Fruit fly (Drosophila melanogaster) whole organism, embryonic: ENCODE results near the gene Bgb.

Experiments used
- Abd-B ChIP-seq: fragments of 200-800 bp; sonication (Bioruptor generic); optimal IDR thresholded peaks from 2 replicates; lab custom pipeline; 2018; ENCODE audit warnings: missing biosample characterization, mild to moderate bottlenecking, missing genetic modification characterization, moderate library complexity
- BtbVII ChIP-seq: fragments of 200-800 bp; sonication (Bioruptor generic); optimal IDR thresholded peaks from 3 replicates; lab custom pipeline; 2017; ENCODE audit warnings: missing biosample characterization, mild to moderate bottlenecking, missing genetic modification characterization
- CG10267 ChIP-seq: fragments of 200-800 bp; sonication (Bioruptor generic); optimal IDR thresholded peaks from 2 replicates; lab custom pipeline; 2018; ENCODE audit warnings: missing biosample characterization, mild to moderate bottlenecking, missing genetic modification characterization, moderate library complexity
- CG10366 ChIP-seq: fragments of 200-800 bp; sonication (Bioruptor generic); IDR thresholded peaks from 2 replicates; pipeline ENCODE4 v1.3.6; 2022; ENCODE audit warnings: missing biosample characterization, missing genetic modification characterization
- CG10462 ChIP-seq: fragments of 200-800 bp; sonication (Bioruptor generic); optimal IDR thresholded peaks from 2 replicates; lab custom pipeline; 2016; ENCODE audit warnings: missing biosample characterization, missing genetic modification characterization
- CG10543 ChIP-seq: fragments of 200-800 bp; sonication (Bioruptor generic); optimal IDR thresholded peaks from 3 replicates; lab custom pipeline; 2017; ENCODE audit warnings: missing biosample characterization, mild to moderate bottlenecking, missing genetic modification characterization, moderate library complexity
- CG11093 ChIP-seq: fragments of 200-800 bp; sonication (Bioruptor generic); IDR thresholded peaks from 3 replicates; pipeline ENCODE4 v1.3.6; 2022; ENCODE audit warnings: missing biosample characterization, missing genetic modification characterization
- CG11247 ChIP-seq: fragments of 200-800 bp; sonication (Bioruptor generic); IDR thresholded peaks from 2 replicates; pipeline ENCODE4 v1.3.6; 2022; ENCODE audit warnings: missing biosample characterization, missing genetic modification characterization
- CG11696 ChIP-seq: fragments of 200-800 bp; sonication (Bioruptor generic); IDR thresholded peaks from 2 replicates; pipeline ENCODE4 v1.3.6; 2022; ENCODE audit warnings: missing biosample characterization, missing genetic modification characterization
- CG13123 ChIP-seq: fragments of 200-800 bp; sonication (Bioruptor generic); optimal IDR thresholded peaks from 2 replicates; lab custom pipeline; 2016; ENCODE audit warnings: missing biosample characterization, missing genetic modification characterization
- CG13894 ChIP-seq: fragments of 200-800 bp; sonication (Bioruptor generic); optimal IDR thresholded peaks from 3 replicates; lab custom pipeline; 2018; ENCODE audit warnings: missing biosample characterization, mild to moderate bottlenecking, missing genetic modification characterization, moderate library complexity
- CG14710 ChIP-seq: fragments of 200-800 bp; sonication (Bioruptor generic); optimal IDR thresholded peaks from 3 replicates; lab custom pipeline; 2019; ENCODE audit warnings: missing biosample characterization, mild to moderate bottlenecking, missing genetic modification characterization, moderate library complexity
- CG1529 ChIP-seq: fragments of 200-800 bp; sonication (Bioruptor generic); optimal IDR thresholded peaks from 3 replicates; lab custom pipeline; 2018; ENCODE audit warnings: missing biosample characterization, missing genetic modification characterization
- CG16779 ChIP-seq: fragments of 200-800 bp; sonication (Bioruptor generic); IDR thresholded peaks from 2 replicates; pipeline ENCODE4 v1.3.6; 2022; ENCODE audit warnings: missing biosample characterization, missing genetic modification characterization
- CG17359 ChIP-seq: fragments of 200-800 bp; sonication (Bioruptor generic); optimal IDR thresholded peaks from 3 replicates; lab custom pipeline; 2018; ENCODE audit warnings: missing biosample characterization, mild to moderate bottlenecking, missing genetic modification characterization, moderate library complexity
- CG18011 ChIP-seq: fragments of 200-800 bp; sonication (Bioruptor generic); optimal IDR thresholded peaks from 2 replicates; lab custom pipeline; 2017; ENCODE audit warnings: missing biosample characterization, missing genetic modification characterization, mild to moderate bottlenecking, moderate library complexity, missing genotype
- CG30431 ChIP-seq: fragments of 200-800 bp; sonication (Bioruptor generic); optimal IDR thresholded peaks from 2 replicates; lab custom pipeline; 2017; ENCODE audit warnings: missing biosample characterization, missing genetic modification characterization
- CG31365 ChIP-seq: fragments of 200-800 bp; sonication (Bioruptor generic); optimal IDR thresholded peaks from 2 replicates; lab custom pipeline; 2018; ENCODE audit warnings: missing biosample characterization, mild to moderate bottlenecking, missing genetic modification characterization
- CG3281 ChIP-seq: fragments of 200-800 bp; sonication (Bioruptor generic); optimal IDR thresholded peaks from 3 replicates; lab custom pipeline; 2017; ENCODE audit warnings: missing biosample characterization, mild to moderate bottlenecking, missing genetic modification characterization
- CG4820 ChIP-seq: fragments of 200-800 bp; sonication (Bioruptor generic); optimal IDR thresholded peaks from 3 replicates; lab custom pipeline; 2016; ENCODE audit warnings: missing biosample characterization, missing genetic modification characterization
- CG6254 ChIP-seq: fragments of 200-800 bp; sonication (Bioruptor generic); optimal IDR thresholded peaks from 3 replicates; lab custom pipeline; 2017; ENCODE audit warnings: mild to moderate bottlenecking, missing biosample characterization, missing genetic modification reagents, missing genetic modification characterization
- CG8359 ChIP-seq: fragments of 200-800 bp; sonication (Bioruptor generic); optimal IDR thresholded peaks from 2 replicates; lab custom pipeline; 2017; ENCODE audit warnings: missing biosample characterization, mild to moderate bottlenecking, missing genetic modification characterization, borderline replicate concordance
- CG8388 ChIP-seq: fragments of 200-800 bp; sonication (Bioruptor generic); optimal IDR thresholded peaks from 2 replicates; lab custom pipeline; 2019; ENCODE audit warnings: missing biosample characterization, mild to moderate bottlenecking, missing genetic modification characterization, moderate library complexity
- CoRest ChIP-seq: fragments of 200-800 bp; sonication (Bioruptor generic); optimal IDR thresholded peaks from 3 replicates; lab custom pipeline; 2018; ENCODE audit warnings: missing biosample characterization, mild to moderate bottlenecking, missing genetic modification characterization, moderate library complexity
- CrebB ChIP-seq: fragments of 200-800 bp; sonication (Bioruptor generic); optimal IDR thresholded peaks from 3 replicates; lab custom pipeline; 2018; ENCODE audit warnings: missing biosample characterization, mild to moderate bottlenecking, missing genetic modification characterization
- Dp ChIP-seq: fragments of 200-800 bp; sonication (Bioruptor generic); optimal IDR thresholded peaks from 2 replicates; lab custom pipeline; 2018; ENCODE audit warnings: missing biosample characterization, mild to moderate bottlenecking, missing genetic modification characterization, moderate library complexity
- ERR ChIP-seq: fragments of 200-800 bp; sonication (Bioruptor generic); optimal IDR thresholded peaks from 2 replicates; lab custom pipeline; 2016; ENCODE audit warnings: missing biosample characterization, missing genetic modification characterization
- Ets65A ChIP-seq: fragments of 200-800 bp; sonication (Bioruptor generic); peaks from one replicate; lab custom pipeline; 2016; ENCODE audit warnings: missing biosample characterization, missing genetic modification characterization
- Gug ChIP-seq: fragments of 200-800 bp; sonication (Bioruptor generic); IDR thresholded peaks from 4 replicates; pipeline ENCODE4 v1.3.6; 2022; ENCODE audit warnings: missing biosample characterization, missing genetic modification characterization
- MBD-R2 ChIP-seq: fragments of 200-800 bp; sonication (Bioruptor generic); IDR thresholded peaks from 2 replicates; pipeline ENCODE4 v1.3.6; 2022; ENCODE audit warnings: missing biosample characterization, missing genetic modification characterization
- Med ChIP-seq: fragments of 200-800 bp; sonication (Bioruptor generic); peaks from one replicate; lab custom pipeline; 2016; ENCODE audit warnings: missing biosample characterization, missing genetic modification characterization, mild to moderate bottlenecking, inconsistent platforms, moderate library complexity
- Optix ChIP-seq: fragments of 200-800 bp; sonication (Bioruptor generic); IDR thresholded peaks from 3 replicates; pipeline ENCODE4 v1.3.6; 2022; ENCODE audit warnings: missing biosample characterization, missing genetic modification characterization
- Stat92E ChIP-seq, 3 experiments: fragments of >200 bp in 2 of 3; fragments of 200-800 bp in 1 of 3; sonication (Bioruptor generic) in 1 of 3; optimal IDR thresholded peaks; 2 replicates each; lab custom pipeline; 2017 to 2019; ENCODE audit warnings: missing biosample characterization in 3 of 3, missing genetic modification characterization in 3 of 3, mild to moderate bottlenecking in 1 of 3, moderate library complexity in 1 of 3
- ara ChIP-seq: fragments of 200-800 bp; sonication (Bioruptor generic); IDR thresholded peaks from 2 replicates; pipeline ENCODE4 v1.3.6; 2022; ENCODE audit warnings: missing biosample characterization, missing genetic modification characterization
- ato ChIP-seq: fragments of 200-800 bp; sonication (Bioruptor generic); IDR thresholded peaks from 2 replicates; pipeline ENCODE4 v1.3.6; 2022; ENCODE audit warnings: missing biosample characterization, missing genetic modification characterization; ENCODE audit not compliant: partially characterized antibody
- croc ChIP-seq: fragments of 200-800 bp; sonication (Bioruptor generic); conservative IDR thresholded peaks from 3 replicates; pipeline ENCODE4 v1.3.6; 2022; ENCODE audit warnings: missing biosample characterization, missing genetic modification characterization
- cwo ChIP-seq: fragments of 200-800 bp; sonication (Bioruptor generic); optimal IDR thresholded peaks from 3 replicates; lab custom pipeline; 2017; ENCODE audit warnings: missing biosample characterization, missing genetic modification characterization, mild to moderate bottlenecking, moderate library complexity, missing genetic modification reagents
- hbn ChIP-seq: fragments of 200-800 bp; sonication (Bioruptor generic); IDR thresholded peaks from 2 replicates; pipeline ENCODE4 v1.3.6; 2022; ENCODE audit warnings: missing biosample characterization, missing genetic modification characterization; ENCODE audit not compliant: partially characterized antibody
- luna ChIP-seq: fragments of 200-800 bp; sonication (Bioruptor generic); optimal IDR thresholded peaks from 2 replicates; lab custom pipeline; 2016; ENCODE audit warnings: missing biosample characterization, missing genetic modification characterization
- peb ChIP-seq: fragments of 200-800 bp; sonication (Bioruptor generic); IDR thresholded peaks from 2 replicates; pipeline ENCODE4 v1.3.6; 2022; ENCODE audit warnings: missing biosample characterization, missing genetic modification characterization
- sens ChIP-seq: fragments of 200-800 bp; sonication (Bioruptor generic); peaks from one replicate; lab custom pipeline; 2016; ENCODE audit warnings: missing biosample characterization, missing genetic modification characterization
- sens-2 ChIP-seq: fragments of 200-800 bp; sonication (Bioruptor generic); IDR thresholded peaks from 2 replicates; pipeline ENCODE4 v1.3.6; 2022; ENCODE audit warnings: missing biosample characterization, missing genetic modification characterization
- sim ChIP-seq: fragments of 200-800 bp; sonication (Bioruptor generic); IDR thresholded peaks from 2 replicates; pipeline ENCODE4 v1.3.6; 2022; ENCODE audit warnings: missing biosample characterization, missing genetic modification characterization
- ssp ChIP-seq: fragments of 200-800 bp; sonication (Bioruptor generic); IDR thresholded peaks from 2 replicates; pipeline ENCODE4 v1.3.6; 2022; ENCODE audit warnings: missing biosample characterization, missing genetic modification characterization
- tgo ChIP-seq: fragments of 200-800 bp; sonication (Bioruptor generic); IDR thresholded peaks from 3 replicates; pipeline ENCODE4 v1.3.6; 2022; ENCODE audit warnings: missing biosample characterization, missing genetic modification characterization
- trem ChIP-seq: fragments of 200-800 bp; optimal IDR thresholded peaks from 3 replicates; lab custom pipeline; 2019; ENCODE audit warnings: missing biosample characterization, mild to moderate bottlenecking, missing genetic modification characterization, moderate library complexity
- vvl ChIP-seq: fragments of 200-800 bp; sonication (Bioruptor generic); IDR thresholded peaks from 2 replicates; pipeline ENCODE4 v1.3.6; 2022; ENCODE audit warnings: missing biosample characterization, missing genetic modification characterization
- z ChIP-seq: fragments of 200-800 bp; sonication (Bioruptor generic); IDR thresholded peaks from 3 replicates; pipeline ENCODE4 v1.3.6; 2022; ENCODE audit warnings: missing biosample characterization, missing genetic modification characterization
- zen ChIP-seq: fragments of 200-800 bp; sonication (Bioruptor generic); optimal IDR thresholded peaks from 3 replicates; lab custom pipeline; 2018; ENCODE audit warnings: missing biosample characterization, mild to moderate bottlenecking, missing genetic modification characterization, moderate library complexity

The Bgb gene

dm6 chr3L:1667423-1667822, 27.9 kb downstream of the Bgb start:
- TF ChIP-seq Ets65A (GFP tag; lab: Kevin White, UChicago) (peak; percentile 46), Med (GFP tag; lab: Kevin White, UChicago) (peak; percentile 43), CG11093 (no peak)
- TF ChIP-seq, all 482 proteins: peak for 2

- TF ChIP-seq CG11696 (GFP tag; lab: Robert Waterston, UW) (0 out of 2 replicates have a peak, but pooled peaks have one; percentile 14), CG31365 (tag; lab: Kevin White, UChicago) (peak; percentile 81), CG1529 (GFP tag; lab: Kevin White, UChicago) (peak; percentile 80), CG10543 (GFP tag; lab: Kevin White, UChicago) (peak; percentile 97), z (GFP tag; lab: Robert Waterston, UW) (peak; percentile 39; the same call in 1 of the 3 replicates), Gug (peak; percentile 89), CG14710 (tag; lab: Kevin White, UChicago) (peak; percentile 97), CG8388 (peak; percentile 82), CG10267 (tag; lab: Kevin White, UChicago) (peak; percentile 100), peb (GFP tag; lab: Robert Waterston, UW) (peak; percentile 82), trem (peak; percentile 91), CoRest (tag; lab: Kevin White, UChicago) (peak; percentile 92), CG8359 (peak; percentile 81), CG18011 (GFP tag; lab: Kevin White, UChicago) (peak; percentile 87), CG3281 (GFP tag; lab: Kevin White, UChicago) (peak; percentile 94), CG13894 (tag; lab: Kevin White, UChicago) (peak; percentile 95), CG4820 (GFP tag; lab: Kevin White, UChicago) (peak; percentile 90), Stat92E (GFP tag; optimal IDR thresholded peaks at IDR 0.05; lab: Kevin White, UChicago) (peak in 1 of 3 experiments; percentile 91), zen (peak; percentile 90), sens-2 (GFP tag; lab: Robert Waterston, UW) (peak; percentile 90), Optix (GFP tag; lab: Robert Waterston, UW) (peak; percentile 91), vvl (GFP tag; lab: Robert Waterston, UW) (peak; percentile 97), sens (GFP tag; lab: Kevin White, UChicago) (peak; percentile 98), BtbVII (GFP tag; lab: Kevin White, UChicago) (peak; percentile 92), tgo (GFP tag; lab: Robert Waterston, UW) (peak; percentile 90), hbn (no peak), CG10366 (GFP tag; lab: Robert Waterston, UW) (peak; percentile 93), MBD-R2 (peak; percentile 87), cwo (GFP tag; lab: Kevin White, UChicago) (peak; percentile 82), ara (GFP tag; lab: Robert Waterston, UW) (peak; percentile 90), ato (GFP tag; lab: Robert Waterston, UW) (peak; percentile 67), CG6254 (GFP tag; lab: Kevin White, UChicago) (peak; percentile 83), CG16779 (GFP tag; lab: Robert Waterston, UW) (peak; percentile 93), CG11247 (GFP tag; lab: Robert Waterston, UW) (peak; percentile 97), ERR (peak; percentile 95), sim (GFP tag; lab: Robert Waterston, UW) (peak; percentile 76), CG17359 (tag; lab: Kevin White, UChicago) (peak; percentile 92), CG30431 (GFP tag; lab: Kevin White, UChicago) (peak; percentile 95), luna (GFP tag; lab: Kevin White, UChicago) (peak; percentile 96), ssp (peak; percentile 87), croc (GFP tag; lab: Robert Waterston, UW) (peak; percentile 85), Dp (GFP tag; lab: Kevin White, UChicago) (peak; percentile 87), CG13123 (peak; percentile 92), CrebB (peak; percentile 93), Abd-B (GFP tag; lab: Kevin White, UChicago) (peak; percentile 85), CG10462 (GFP tag; lab: Kevin White, UChicago) (peak; percentile 88)
These were observed 29.0 kb downstream of the Bgb start, which contains the start of gene RpL23A for dm6 chr3L:1668504-1668903. Gene RpL23A (minus strand): TSS chr3L:1668654.
